Worm (Caenorhabditis elegans) whole organism, midembryonic: Measurements from ENCODE around the gene gpx-4.
A peak's percentile ranks its signal among the peaks of the same experiment; 100 is the strongest.

ENCODE experiments used
- T22C8.4 ChIP-seq: fragments of 200-800 bp; sonication (Bioruptor generic); IDR thresholded peaks from 2 replicates; pipeline ENCODE4 v1.3.6; 2022; ENCODE audit warnings: missing genetic modification characterization, missing compliant biosample characterization
- cog-1 ChIP-seq: sonication (generic microtip); optimal IDR thresholded peaks from 2 replicates; lab custom pipeline; 2016; ENCODE audit warnings: missing genetic modification characterization, missing compliant biosample characterization
- flt-1 ChIP-seq: fragments of 200-800 bp; sonication (Bioruptor generic); IDR thresholded peaks from 2 replicates; pipeline ENCODE4 v1.3.6; 2022; ENCODE audit warnings: missing genetic modification characterization, missing compliant biosample characterization
- klf-2 ChIP-seq: fragments of 200-800 bp; sonication (Bioruptor generic); conservative IDR thresholded peaks from 2 replicates; pipeline ENCODE4 v1.3.6; 2022; ENCODE audit warnings: missing genetic modification reagents, missing genetic modification characterization, missing compliant biosample characterization
- med-1 ChIP-seq: sonication (generic microtip); optimal IDR thresholded peaks from 2 replicates; lab custom pipeline; 2017; ENCODE audit warnings: missing genetic modification characterization, mild to moderate bottlenecking, missing compliant biosample characterization, antibody characterized with exemption, missing genetic modification reagents; ENCODE audit not compliant: insufficient read depth
- ref-1 ChIP-seq: fragments of 200-800 bp; sonication (Bioruptor generic); conservative IDR thresholded peaks from 2 replicates; pipeline ENCODE4 v1.3.6; 2022; ENCODE audit warnings: missing genetic modification reagents, missing genetic modification characterization, missing compliant biosample characterization
- tab-1 ChIP-seq: fragments of 200-800 bp; sonication (Bioruptor generic); IDR thresholded peaks from 2 replicates; pipeline ENCODE4 v1.3.6; 2022; ENCODE audit warnings: missing genetic modification characterization, missing compliant biosample characterization
- ztf-23 ChIP-seq: fragments of 200-800 bp; sonication (Bioruptor generic); IDR thresholded peaks from 2 replicates; pipeline ENCODE4 v1.3.6; 2022; ENCODE audit warnings: missing genetic modification reagents, missing genetic modification characterization, missing compliant biosample characterization
- ztf-29 ChIP-seq: fragments of 200-800 bp; sonication (Bioruptor generic); IDR thresholded peaks from 2 replicates; pipeline ENCODE4 v1.3.6; 2022; ENCODE audit warnings: missing genetic modification reagents, missing genetic modification characterization, missing compliant biosample characterization

gpx-4 gene

DNA sequence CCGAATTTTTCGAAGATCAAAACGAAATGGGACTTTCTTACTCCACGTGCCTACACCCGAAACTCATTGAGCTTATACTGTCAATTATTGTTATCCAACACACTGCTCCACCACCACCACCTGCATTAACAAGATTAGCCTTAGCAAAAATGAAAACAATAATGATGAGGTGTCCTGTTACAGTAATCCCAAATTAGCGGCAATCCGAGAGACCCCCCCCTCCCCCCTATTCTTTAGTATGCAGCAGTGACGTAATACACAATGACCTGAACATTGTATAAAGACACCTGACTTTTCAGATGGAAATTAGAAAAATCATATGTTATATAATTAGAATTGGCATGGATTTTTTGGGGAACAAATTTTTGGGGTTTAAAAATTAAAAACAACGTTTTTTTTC is 39.8 kb downstream of the gpx-4 start:
- TF ChIP-seq flt-1 (GFP tag; lab: Robert Waterston, UW) = 0 out of 2 replicates have a peak, but pooled peaks have one; percentile 15
- no peak for TF ChIP-seq ztf-23 (GFP tag; lab: Robert Waterston, UW)

- TF ChIP-seq T22C8.4 (GFP tag; lab: Robert Waterston, UW) (no peak), tab-1 (no peak), cog-1 (tag; lab: Kevin White, UChicago) (no peak), ztf-29 (GFP tag; lab: Robert Waterston, UW) (no peak), med-1 (GFP tag; lab: Kevin White, UChicago) (no peak), klf-2 (GFP tag; lab: Robert Waterston, UW) (no peak), flt-1 (GFP tag; lab: Robert Waterston, UW) (no peak), ztf-23 (GFP tag; lab: Robert Waterston, UW) (no peak), ref-1 (GFP tag; lab: Robert Waterston, UW) (no peak)
These were observed 44.7 kb downstream of the gpx-4 start for ce11 chrIV:2630145-2630544.

ce11 chrIV:2628171-2628570 is 46.6 kb downstream of the gpx-4 start, which contains the start of gene ngn-1:
Gene ngn-1 (minus strand): TSS chrIV:2628271.
- no peak for TF ChIP-seq klf-2 (GFP tag; lab: Robert Waterston, UW)
